Fruit fly (Drosophila melanogaster) whole organism, larva: ENCODE results near the gene PIG-B.

Experiments used
- noc ChIP-seq: fragments of 200-800 bp; sonication (Bioruptor generic); optimal IDR thresholded peaks from 3 replicates; lab custom pipeline; 2019; ENCODE audit warnings: missing biosample characterization, mild to moderate bottlenecking, missing genetic modification characterization, moderate library complexity

The PIG-B gene

dm6 chr3L:3811089-3811488, at the start of gene PIG-B, which contains the start of gene CG32263:
Gene PIG-B (plus strand): TSS chr3L:3811263.
Gene CG32263 (minus strand): TSS chr3L:3811114.
- TF ChIP-seq noc (tag; lab: Kevin White, UChicago), result no peak

- no peak for TF ChIP-seq noc (tag; lab: Kevin White, UChicago)
These were observed 47.7 kb upstream of the PIG-B start for dm6 chr3L:3763335-3763734.

dm6 chr3L:3764338-3764737, 46.7 kb upstream of the PIG-B start:
- no peak for TF ChIP-seq noc (tag; lab: Kevin White, UChicago)

- TF ChIP-seq noc (tag; lab: Kevin White, UChicago), result peak; percentile 50
These were observed 45.1 kb upstream of the PIG-B start for dm6 chr3L:3765782-3766520.

- no peak for TF ChIP-seq noc (tag; lab: Kevin White, UChicago)
These were observed 44.4 kb upstream of the PIG-B start for dm6 chr3L:3766704-3767103.

- TF ChIP-seq noc (tag; lab: Kevin White, UChicago), result no peak
These were observed 43.2 kb upstream of the PIG-B start for dm6 chr3L:3767825-3768224.

- no peak for TF ChIP-seq noc (tag; lab: Kevin White, UChicago)
These were observed 41.9 kb upstream of the PIG-B start for dm6 chr3L:3769157-3769556.

dm6 chr3L:3770823-3771222, 40.2 kb upstream of the PIG-B start:
- peak; percentile 8 for TF ChIP-seq noc (tag; lab: Kevin White, UChicago)

dm6 chr3L:3771406-3771935, 39.6 kb upstream of the PIG-B start:
- TF ChIP-seq noc (tag; lab: Kevin White, UChicago), result peak; percentile 47

dm6 chr3L:3772284-3772987, 38.6 kb upstream of the PIG-B start:
- no peak for TF ChIP-seq noc (tag; lab: Kevin White, UChicago)

- TF ChIP-seq noc (tag; lab: Kevin White, UChicago), result no peak
These were observed 37.7 kb upstream of the PIG-B start for dm6 chr3L:3773317-3773716.

dm6 chr3L:3776559-3777097, 34.4 kb upstream of the PIG-B start:
- no peak for TF ChIP-seq noc (tag; lab: Kevin White, UChicago)

- TF ChIP-seq noc (tag; lab: Kevin White, UChicago), result peak; percentile 40
These were observed 32.6 kb upstream of the PIG-B start for dm6 chr3L:3778463-3778862.

- no peak for TF ChIP-seq noc (tag; lab: Kevin White, UChicago)
These were observed 28.4 kb upstream of the PIG-B start for dm6 chr3L:3782584-3783218.

dm6 chr3L:3783436-3783835, 27.6 kb upstream of the PIG-B start:
- TF ChIP-seq noc (tag; lab: Kevin White, UChicago), result no peak

- no peak for TF ChIP-seq noc (tag; lab: Kevin White, UChicago)
These were observed 27.1 kb upstream of the PIG-B start for dm6 chr3L:3784001-3784400.
